Worm (Caenorhabditis elegans) whole organism, L2 larva: ENCODE data around the gene tbx-36.

Experiments
- C34F6.9 ChIP-seq: fragments of 150-350 bp; optimal IDR thresholded peaks from 2 replicates; lab custom pipeline; 2014; ENCODE audit warnings: missing biosample characterization, missing genetic modification characterization
- F13H6.1 ChIP-seq: sonication (generic microtip); optimal IDR thresholded peaks from 2 replicates; lab custom pipeline; 2016; ENCODE audit warnings: missing genetic modification characterization, missing compliant biosample characterization
- Y55F3AM.14 ChIP-seq: fragments of 200-800 bp; sonication (Bioruptor generic); optimal IDR thresholded peaks from 2 replicates; lab custom pipeline; 2018; ENCODE audit warnings: mild to moderate bottlenecking, missing genetic modification characterization, missing compliant biosample characterization
- ZK546.5 ChIP-seq: sonication (generic microtip); optimal IDR thresholded peaks from 2 replicates; lab custom pipeline; 2017; ENCODE audit warnings: missing biosample characterization, missing genetic modification characterization
- alr-1 ChIP-seq: fragments of 150-350 bp; optimal IDR thresholded peaks from 2 replicates; lab custom pipeline; 2014; ENCODE audit warnings: missing biosample characterization, missing genetic modification characterization
- aly-2 ChIP-seq: fragments of 150-350 bp; optimal IDR thresholded peaks from 2 replicates; lab custom pipeline; 2014; ENCODE audit warnings: missing biosample characterization, missing genetic modification characterization
- blmp-1 ChIP-seq: sonication (generic microtip); optimal IDR thresholded peaks from 2 replicates; lab custom pipeline; 2017; ENCODE audit warnings: missing genetic modification characterization, mild to moderate bottlenecking, missing compliant biosample characterization, antibody characterized with exemption, moderate library complexity; ENCODE audit not compliant: insufficient read depth
- ceh-16 ChIP-seq: fragments of 150-350 bp; optimal IDR thresholded peaks from 2 replicates; lab custom pipeline; 2014; ENCODE audit warnings: missing biosample characterization, missing genetic modification characterization
- ceh-82 ChIP-seq: fragments of 150-350 bp; optimal IDR thresholded peaks from 2 replicates; lab custom pipeline; 2014; ENCODE audit warnings: missing biosample characterization, missing genetic modification characterization
- crh-2 ChIP-seq: sonication (generic microtip); optimal IDR thresholded peaks from 2 replicates; lab custom pipeline; 2017; ENCODE audit warnings: missing biosample characterization, missing genetic modification characterization
- egl-27 ChIP-seq: sonication (generic microtip); optimal IDR thresholded peaks from 3 replicates; lab custom pipeline; 2017; ENCODE audit warnings: missing biosample characterization, missing genetic modification reagents, missing genetic modification characterization
- elt-1 ChIP-seq: fragments of 150-350 bp; optimal IDR thresholded peaks from 2 replicates; lab custom pipeline; 2014; ENCODE audit warnings: missing biosample characterization, missing genetic modification characterization
- elt-3 ChIP-seq: sonication (generic microtip); optimal IDR thresholded peaks from 2 replicates; lab custom pipeline; 2017; ENCODE audit warnings: missing biosample characterization, missing genetic modification characterization
- fos-1 ChIP-seq: fragments of 150-350 bp; optimal IDR thresholded peaks from 2 replicates; lab custom pipeline; 2014; ENCODE audit warnings: missing biosample characterization, missing genetic modification characterization
- lin-11 ChIP-seq: fragments of 150-350 bp; sonication (generic microtip); optimal IDR thresholded peaks from 2 replicates; lab custom pipeline; 2014; ENCODE audit warnings: missing biosample characterization, missing genetic modification characterization, inconsistent platforms, mixed read lengths
- lin-39 ChIP-seq: fragments of 150-350 bp; optimal IDR thresholded peaks from 2 replicates; lab custom pipeline; 2014; ENCODE audit warnings: missing biosample characterization, missing genetic modification reagents, missing genetic modification characterization
- mab-5 ChIP-seq: fragments of 150-350 bp; optimal IDR thresholded peaks from 2 replicates; lab custom pipeline; 2014; ENCODE audit warnings: missing biosample characterization, missing genetic modification characterization
- mbf-1 ChIP-seq: sonication (generic microtip); optimal IDR thresholded peaks from 2 replicates; lab custom pipeline; 2017; ENCODE audit warnings: missing biosample characterization, missing genetic modification characterization
- nhr-10 ChIP-seq: sonication (generic microtip); optimal IDR thresholded peaks from 2 replicates; lab custom pipeline; 2017; ENCODE audit warnings: missing biosample characterization, missing genetic modification characterization
- nhr-11 ChIP-seq: fragments of 150-350 bp; optimal IDR thresholded peaks from 2 replicates; lab custom pipeline; 2014; ENCODE audit warnings: missing biosample characterization, missing genetic modification characterization
- nhr-12 ChIP-seq: fragments of 150-350 bp; optimal IDR thresholded peaks from 2 replicates; lab custom pipeline; 2014; ENCODE audit warnings: missing biosample characterization, missing genetic modification characterization
- nhr-21 ChIP-seq: fragments of 150-350 bp; optimal IDR thresholded peaks from 2 replicates; lab custom pipeline; 2014; ENCODE audit warnings: missing biosample characterization, missing genetic modification characterization
- nhr-23 ChIP-seq: fragments of 150-350 bp; optimal IDR thresholded peaks from 2 replicates; lab custom pipeline; 2014; ENCODE audit warnings: missing biosample characterization, missing genetic modification reagents, missing genetic modification characterization
- nhr-25 ChIP-seq: fragments of 150-350 bp; sonication (generic microtip); optimal IDR thresholded peaks from 3 replicates; lab custom pipeline; 2014; ENCODE audit warnings: missing biosample characterization, missing genetic modification characterization
- nhr-6 ChIP-seq: fragments of 150-350 bp; optimal IDR thresholded peaks from 2 replicates; lab custom pipeline; 2014; ENCODE audit warnings: missing biosample characterization, missing genetic modification characterization
- nhr-77 ChIP-seq: fragments of 150-350 bp; optimal IDR thresholded peaks from 2 replicates; lab custom pipeline; 2014; ENCODE audit warnings: missing biosample characterization, missing genetic modification characterization
- peb-1 ChIP-seq: fragments of 150-350 bp; optimal IDR thresholded peaks from 2 replicates; lab custom pipeline; 2014; ENCODE audit warnings: missing biosample characterization, missing genetic modification characterization
- sem-4 ChIP-seq: fragments of 150-350 bp; optimal IDR thresholded peaks from 2 replicates; lab custom pipeline; 2014; ENCODE audit warnings: missing biosample characterization, missing genetic modification reagents, missing genetic modification characterization
- skn-1 ChIP-seq: sonication (generic microtip); optimal IDR thresholded peaks from 2 replicates; lab custom pipeline; 2017; ENCODE audit warnings: missing biosample characterization, missing genetic modification characterization
- sma-3 ChIP-seq: sonication (generic microtip); optimal IDR thresholded peaks from 2 replicates; lab custom pipeline; 2016; ENCODE audit warnings: missing genetic modification reagents, missing genetic modification characterization, missing compliant biosample characterization
- sma-9 ChIP-seq, 2 experiments: fragments of 150-350 bp in 1 of 2; sonication (generic microtip) in 1 of 2; optimal IDR thresholded peaks; 2 replicates each; lab custom pipeline; 2014 to 2016; ENCODE audit warnings: missing genetic modification characterization in 2 of 2, mild to moderate bottlenecking in 1 of 2, missing biosample characterization in 1 of 2, missing compliant biosample characterization in 1 of 2, missing genetic modification reagents in 1 of 2, moderate library complexity in 1 of 2
- snpc-4 ChIP-seq: fragments of 150-350 bp; optimal IDR thresholded peaks from 2 replicates; lab custom pipeline; 2014; ENCODE audit warnings: missing biosample characterization, missing genetic modification characterization
- unc-39 ChIP-seq: fragments of 150-350 bp; optimal IDR thresholded peaks from 2 replicates; lab custom pipeline; 2014; ENCODE audit warnings: missing biosample characterization, missing genetic modification characterization
- unc-55 ChIP-seq: fragments of 150-350 bp; sonication (generic microtip); optimal IDR thresholded peaks from 3 replicates; lab custom pipeline; 2014; ENCODE audit warnings: missing biosample characterization, missing genetic modification reagents, missing genetic modification characterization
- unc-62 ChIP-seq: fragments of 150-350 bp; optimal IDR thresholded peaks from 2 replicates; lab custom pipeline; 2014; ENCODE audit warnings: missing biosample characterization, missing genetic modification reagents, missing genetic modification characterization
- zag-1 ChIP-seq: fragments of 150-350 bp; optimal IDR thresholded peaks from 2 replicates; lab custom pipeline; 2014; ENCODE audit warnings: missing biosample characterization, missing genetic modification characterization
- ztf-11 ChIP-seq: sonication (generic microtip); optimal IDR thresholded peaks from 2 replicates; lab custom pipeline; 2017; ENCODE audit warnings: missing biosample characterization, missing genetic modification characterization
- ztf-4 ChIP-seq: fragments of 150-350 bp; optimal IDR thresholded peaks from 2 replicates; lab custom pipeline; 2014; ENCODE audit warnings: missing biosample characterization, missing genetic modification characterization

Gene tbx-36

ce11 chrIV:11961485-11962255, 11.3 kb downstream of the tbx-36 start, which contains the start of gene ZK829.7 (continued):
- TF ChIP-seq unc-62 (no peak), blmp-1 (peak; percentile 13), lin-39 (tag; lab: Kevin White, UChicago) (no peak), ceh-16 (no peak), alr-1 (tag; lab: Kevin White, UChicago) (no peak), sma-9 (GFP tag; optimal IDR thresholded peaks at IDR 0.05; lab: Kevin White, UChicago) (peak; percentile 93), sma-9 (tag; optimal IDR thresholded peaks at IDR 0.05; lab: Kevin White, UChicago) (no peak), nhr-77 (tag; lab: Kevin White, UChicago) (peak; percentile 20), ztf-4 (tag; lab: Kevin White, UChicago) (no peak), mbf-1 (tag; lab: Kevin White, UChicago) (no peak), fos-1 (tag; lab: Kevin White, UChicago) (peak; percentile 15), C34F6.9 (tag; lab: Kevin White, UChicago) (peak; percentile 73), F13H6.1 (peak; percentile 68), lin-11 (tag; lab: Kevin White, UChicago) (no peak), nhr-25 (peak; percentile 74), sem-4 (peak; percentile 60), sma-3 (GFP tag; lab: Kevin White, UChicago) (peak; percentile 82), nhr-23 (tag; lab: Kevin White, UChicago) (no peak), elt-1 (no peak), mab-5 (tag; lab: Kevin White, UChicago) (peak; percentile 30), nhr-12 (tag; lab: Kevin White, UChicago) (no peak), nhr-10 (tag; lab: Kevin White, UChicago) (no peak), nhr-6 (tag; lab: Kevin White, UChicago) (peak; percentile 75), zag-1 (tag; lab: Kevin White, UChicago) (no peak), nhr-11 (tag; lab: Kevin White, UChicago) (no peak), aly-2 (tag; lab: Kevin White, UChicago) (no peak)

- TF ChIP-seq F13H6.1 (no peak), unc-39 (tag; lab: Kevin White, UChicago) (no peak), nhr-23 (tag; lab: Kevin White, UChicago) (no peak), sem-4 (no peak), C34F6.9 (tag; lab: Kevin White, UChicago) (no peak), ztf-11 (tag; lab: Kevin White, UChicago) (no peak), egl-27 (no peak), crh-2 (no peak), snpc-4 (tag; lab: Kevin White, UChicago) (no peak), ceh-82 (tag; lab: Kevin White, UChicago) (no peak), unc-55 (no peak), skn-1 (tag; lab: Kevin White, UChicago) (no peak), nhr-21 (tag; lab: Kevin White, UChicago) (no peak), mab-5 (tag; lab: Kevin White, UChicago) (no peak), nhr-25 (no peak), Y55F3AM.14 (GFP tag; lab: Kevin White, UChicago) (no peak), sma-3 (GFP tag; lab: Kevin White, UChicago) (no peak), ZK546.5 (tag; lab: Kevin White, UChicago) (no peak)
Measured at ce11 chrIV:11965327-11965726, 15.0 kb downstream of the tbx-36 start, which contains the start of gene srj-1. TSS of gene srj-1 (minus strand) at chrIV:11965427.

- TF ChIP-seq snpc-4 (tag; lab: Kevin White, UChicago) = no peak
- no peak for TF ChIP-seq peb-1 (tag; lab: Kevin White, UChicago)
Measured at ce11 chrIV:11970171-11970570, 19.8 kb downstream of the tbx-36 start, which contains the start of gene ZK829.9. TSS of gene ZK829.9 (plus strand) at chrIV:11970534.

- TF ChIP-seq lin-11 (tag; lab: Kevin White, UChicago) (no peak), elt-3 (tag; lab: Kevin White, UChicago) (no peak)
Measured at ce11 chrIV:11986407-11986806, 36.0 kb downstream of the tbx-36 start.
